Worm (Caenorhabditis elegans) whole organism, L2 larva: ENCODE measurements around the gene dohh-1.

Experiments used
- F13H6.1 ChIP-seq: sonication (generic microtip); optimal IDR thresholded peaks from 2 replicates; lab custom pipeline; 2016; ENCODE audit warnings: missing genetic modification characterization, missing compliant biosample characterization
- R02D3.7 ChIP-seq: fragments of 150-350 bp; optimal IDR thresholded peaks from 2 replicates; lab custom pipeline; 2014; ENCODE audit warnings: missing biosample characterization, missing genetic modification characterization
- ZK546.5 ChIP-seq: sonication (generic microtip); optimal IDR thresholded peaks from 2 replicates; lab custom pipeline; 2017; ENCODE audit warnings: missing biosample characterization, missing genetic modification characterization
- aly-2 ChIP-seq: fragments of 150-350 bp; optimal IDR thresholded peaks from 2 replicates; lab custom pipeline; 2014; ENCODE audit warnings: missing biosample characterization, missing genetic modification characterization
- ceh-16 ChIP-seq: fragments of 150-350 bp; optimal IDR thresholded peaks from 2 replicates; lab custom pipeline; 2014; ENCODE audit warnings: missing biosample characterization, missing genetic modification characterization
- ceh-82 ChIP-seq: fragments of 150-350 bp; optimal IDR thresholded peaks from 2 replicates; lab custom pipeline; 2014; ENCODE audit warnings: missing biosample characterization, missing genetic modification characterization
- crh-2 ChIP-seq: sonication (generic microtip); optimal IDR thresholded peaks from 2 replicates; lab custom pipeline; 2017; ENCODE audit warnings: missing biosample characterization, missing genetic modification characterization
- egl-27 ChIP-seq: sonication (generic microtip); optimal IDR thresholded peaks from 3 replicates; lab custom pipeline; 2017; ENCODE audit warnings: missing biosample characterization, missing genetic modification reagents, missing genetic modification characterization
- elt-1 ChIP-seq: fragments of 150-350 bp; optimal IDR thresholded peaks from 2 replicates; lab custom pipeline; 2014; ENCODE audit warnings: missing biosample characterization, missing genetic modification characterization
- elt-3 ChIP-seq: sonication (generic microtip); optimal IDR thresholded peaks from 2 replicates; lab custom pipeline; 2017; ENCODE audit warnings: missing biosample characterization, missing genetic modification characterization
- fos-1 ChIP-seq: fragments of 150-350 bp; optimal IDR thresholded peaks from 2 replicates; lab custom pipeline; 2014; ENCODE audit warnings: missing biosample characterization, missing genetic modification characterization
- gmeb-1 ChIP-seq: fragments of 150-350 bp; optimal IDR thresholded peaks from 2 replicates; lab custom pipeline; 2014; ENCODE audit warnings: missing biosample characterization, missing genetic modification characterization
- lin-13 ChIP-seq: fragments of 150-350 bp; optimal IDR thresholded peaks from 2 replicates; lab custom pipeline; 2014; ENCODE audit warnings: missing biosample characterization, missing genetic modification reagents, missing genetic modification characterization
- lsy-2 ChIP-seq, 2 experiments: fragments of 150-350 bp in 1 of 2; sonication (generic microtip) in 1 of 2; optimal IDR thresholded peaks; 2 replicates each; lab custom pipeline; 2014 to 2017; ENCODE audit warnings: missing biosample characterization in 2 of 2, missing genetic modification characterization in 2 of 2
- mab-5 ChIP-seq: fragments of 150-350 bp; optimal IDR thresholded peaks from 2 replicates; lab custom pipeline; 2014; ENCODE audit warnings: missing biosample characterization, missing genetic modification characterization
- mbf-1 ChIP-seq: sonication (generic microtip); optimal IDR thresholded peaks from 2 replicates; lab custom pipeline; 2017; ENCODE audit warnings: missing biosample characterization, missing genetic modification characterization
- mdl-1 ChIP-seq, 2 experiments: fragments of 150-350 bp in 1 of 2; sonication (generic microtip) in 1 of 2; optimal IDR thresholded peaks; 2 replicates each; lab custom pipeline; 2017; ENCODE audit warnings: missing biosample characterization in 2 of 2, missing genetic modification characterization in 2 of 2
- nhr-10 ChIP-seq: sonication (generic microtip); optimal IDR thresholded peaks from 2 replicates; lab custom pipeline; 2017; ENCODE audit warnings: missing biosample characterization, missing genetic modification characterization
- nhr-11 ChIP-seq: fragments of 150-350 bp; optimal IDR thresholded peaks from 2 replicates; lab custom pipeline; 2014; ENCODE audit warnings: missing biosample characterization, missing genetic modification characterization
- nhr-129 ChIP-seq: fragments of 150-350 bp; optimal IDR thresholded peaks from 2 replicates; lab custom pipeline; 2014; ENCODE audit warnings: missing biosample characterization, missing genetic modification characterization
- nhr-21 ChIP-seq: fragments of 150-350 bp; optimal IDR thresholded peaks from 2 replicates; lab custom pipeline; 2014; ENCODE audit warnings: missing biosample characterization, missing genetic modification characterization
- nhr-23 ChIP-seq: fragments of 150-350 bp; optimal IDR thresholded peaks from 2 replicates; lab custom pipeline; 2014; ENCODE audit warnings: missing biosample characterization, missing genetic modification reagents, missing genetic modification characterization
- nhr-237 ChIP-seq: fragments of 150-350 bp; optimal IDR thresholded peaks from 2 replicates; lab custom pipeline; 2014; ENCODE audit warnings: missing biosample characterization, missing genetic modification characterization
- nhr-77 ChIP-seq: fragments of 150-350 bp; optimal IDR thresholded peaks from 2 replicates; lab custom pipeline; 2014; ENCODE audit warnings: missing biosample characterization, missing genetic modification characterization
- peb-1 ChIP-seq: fragments of 150-350 bp; optimal IDR thresholded peaks from 2 replicates; lab custom pipeline; 2014; ENCODE audit warnings: missing biosample characterization, missing genetic modification characterization
- sem-4 ChIP-seq: fragments of 150-350 bp; optimal IDR thresholded peaks from 2 replicates; lab custom pipeline; 2014; ENCODE audit warnings: missing biosample characterization, missing genetic modification reagents, missing genetic modification characterization
- skn-1 ChIP-seq: sonication (generic microtip); optimal IDR thresholded peaks from 2 replicates; lab custom pipeline; 2017; ENCODE audit warnings: missing biosample characterization, missing genetic modification characterization
- sma-3 ChIP-seq: sonication (generic microtip); optimal IDR thresholded peaks from 2 replicates; lab custom pipeline; 2016; ENCODE audit warnings: missing genetic modification reagents, missing genetic modification characterization, missing compliant biosample characterization
- snpc-4 ChIP-seq: fragments of 150-350 bp; optimal IDR thresholded peaks from 2 replicates; lab custom pipeline; 2014; ENCODE audit warnings: missing biosample characterization, missing genetic modification characterization
- unc-39 ChIP-seq: fragments of 150-350 bp; optimal IDR thresholded peaks from 2 replicates; lab custom pipeline; 2014; ENCODE audit warnings: missing biosample characterization, missing genetic modification characterization
- unc-55 ChIP-seq: fragments of 150-350 bp; sonication (generic microtip); optimal IDR thresholded peaks from 3 replicates; lab custom pipeline; 2014; ENCODE audit warnings: missing biosample characterization, missing genetic modification reagents, missing genetic modification characterization
- unc-62 ChIP-seq: fragments of 150-350 bp; optimal IDR thresholded peaks from 2 replicates; lab custom pipeline; 2014; ENCODE audit warnings: missing biosample characterization, missing genetic modification reagents, missing genetic modification characterization
- zag-1 ChIP-seq: fragments of 150-350 bp; optimal IDR thresholded peaks from 2 replicates; lab custom pipeline; 2014; ENCODE audit warnings: missing biosample characterization, missing genetic modification characterization
- ztf-11 ChIP-seq: sonication (generic microtip); optimal IDR thresholded peaks from 2 replicates; lab custom pipeline; 2017; ENCODE audit warnings: missing biosample characterization, missing genetic modification characterization

The dohh-1 gene

DNA sequence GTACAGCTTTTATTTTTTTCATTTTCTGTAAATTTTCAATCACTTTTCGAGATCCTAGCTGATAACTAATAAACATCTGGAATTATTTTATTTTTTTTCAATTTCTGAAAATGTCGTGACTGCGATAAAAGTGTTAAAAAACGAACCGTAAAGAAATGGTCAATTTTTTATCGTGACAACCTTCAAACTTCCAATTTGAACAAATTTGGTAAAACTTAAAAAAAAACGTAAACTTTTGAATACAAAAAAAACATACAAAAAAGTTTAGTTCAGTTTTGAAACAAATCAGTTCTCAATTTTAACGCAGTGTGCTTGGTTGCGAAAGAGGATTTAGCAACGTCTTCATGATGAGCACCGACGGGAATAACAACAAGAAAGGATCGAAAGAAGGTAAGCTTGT, 7.8 kb upstream of the dohh-1 start, which contains the start of gene C06A1.3:
TSS of gene C06A1.3 (plus strand) at position 301 of the 400 bp plus-strand sequence.
- TF ChIP-seq nhr-11 (tag; lab: Kevin White, UChicago) (no peak), R02D3.7 (tag; lab: Kevin White, UChicago) (no peak), unc-39 (no peak), mbf-1 (tag; lab: Kevin White, UChicago) (no peak), nhr-77 (tag; lab: Kevin White, UChicago) (no peak), mdl-1 (tag; optimal IDR thresholded peaks at IDR 0.05; lab: Kevin White, UChicago) (no peak), nhr-129 (tag; lab: Kevin White, UChicago) (no peak), zag-1 (tag; lab: Kevin White, UChicago) (no peak), lin-13 (GFP tag; lab: Kevin White, UChicago) (no peak), unc-55 (GFP tag; lab: Kevin White, UChicago) (no peak), gmeb-1 (tag; lab: Kevin White, UChicago) (no peak), nhr-21 (no peak), ztf-11 (tag; lab: Kevin White, UChicago) (no peak), nhr-10 (tag; lab: Kevin White, UChicago) (no peak), sma-3 (GFP tag; lab: Kevin White, UChicago) (no peak), elt-3 (no peak), skn-1 (tag; lab: Kevin White, UChicago) (no peak), snpc-4 (tag; lab: Kevin White, UChicago) (no peak), peb-1 (tag; lab: Kevin White, UChicago) (no peak)

DNA sequence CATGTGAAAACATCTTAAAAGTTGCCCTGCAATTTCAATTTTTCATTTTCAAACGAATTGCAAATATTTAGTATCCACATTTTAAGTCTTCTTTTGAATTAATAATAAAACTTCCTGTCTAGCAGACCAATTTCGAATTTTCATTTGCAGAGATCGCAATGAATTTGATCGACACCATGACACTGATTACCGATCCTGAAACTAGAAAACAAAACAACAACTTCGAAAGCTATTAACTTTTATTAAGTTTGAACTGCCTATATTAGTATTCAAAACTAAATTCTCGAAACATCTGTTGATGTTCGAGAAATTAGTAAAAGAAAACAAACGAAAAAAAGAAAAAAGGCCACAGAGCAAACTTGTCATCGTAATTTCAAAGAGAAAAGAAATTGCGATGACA, 5.6 kb upstream of the dohh-1 start:
- no peak for TF ChIP-seq aly-2 (tag; lab: Kevin White, UChicago)
- no peak for TF ChIP-seq sma-3 (GFP tag; lab: Kevin White, UChicago)
- TF ChIP-seq nhr-77 (tag; lab: Kevin White, UChicago), result no peak

DNA sequence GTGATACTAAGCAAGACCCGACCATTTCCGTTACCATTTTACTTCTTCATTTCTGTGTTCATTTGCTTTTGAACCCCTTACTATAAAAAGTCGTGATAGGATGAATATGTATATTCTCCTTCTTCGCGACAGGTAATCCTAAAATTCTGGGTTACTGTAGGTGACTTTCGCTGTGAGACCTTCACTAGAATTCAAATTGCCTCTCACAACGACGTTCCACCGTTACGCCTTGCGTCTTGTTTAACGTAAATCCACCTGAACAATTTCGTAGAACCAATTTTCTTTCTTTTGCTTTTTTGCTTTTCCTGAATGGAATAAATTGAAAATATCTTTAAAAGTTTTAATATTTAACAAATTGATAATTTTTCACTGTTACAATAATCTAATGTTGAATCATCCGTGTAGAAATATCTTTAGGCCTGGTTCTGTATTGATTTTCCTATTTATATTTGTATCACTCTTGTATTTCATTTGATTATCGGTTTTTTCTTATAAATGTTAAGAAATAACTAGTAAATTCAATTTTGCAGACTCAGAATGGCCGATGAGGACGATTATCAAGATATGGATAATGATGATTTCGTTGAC, 818 bp upstream of the dohh-1 start, which contains the start of gene rpb-6:
TSS of gene rpb-6 (plus strand) at position 538 of the 588 bp plus-strand sequence.
- TF ChIP-seq mbf-1 (tag; lab: Kevin White, UChicago) (no peak), unc-55 (GFP tag; lab: Kevin White, UChicago) (peak; percentile 56), gmeb-1 (tag; lab: Kevin White, UChicago) (peak; percentile 78), lsy-2 (tag; optimal IDR thresholded peaks at IDR 0.05; lab: Kevin White, UChicago) (peak in 1 of 2 experiments; percentile 59), zag-1 (tag; lab: Kevin White, UChicago) (no peak), unc-62 (no peak), elt-3 (no peak)
- TF ChIP-seq, all 48 proteins: peak for 3

DNA sequence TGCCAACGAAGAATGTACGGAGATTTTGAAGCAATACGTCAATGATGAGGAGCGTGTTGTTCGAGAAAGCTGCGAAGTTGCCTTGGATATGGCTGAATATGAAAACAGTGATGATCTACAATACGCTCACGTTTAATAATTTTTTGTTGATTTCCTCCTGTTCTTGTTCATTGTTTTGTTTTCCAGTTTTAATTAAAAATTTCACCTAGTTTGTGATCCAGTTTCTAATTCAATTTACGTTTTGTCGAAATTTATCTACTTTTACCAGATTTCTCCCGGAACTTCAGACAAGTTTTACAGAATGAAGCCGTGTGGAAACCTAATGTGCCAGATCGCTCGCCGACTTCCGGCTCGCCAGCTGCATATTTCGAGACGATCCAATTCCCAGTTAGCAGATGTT, 1.1 kb downstream of the dohh-1 start, which contains the start of gene dap-3:
TSS of gene dap-3 (plus strand) at position 301 of the 400 bp plus-strand sequence.
- TF ChIP-seq mbf-1 (tag; lab: Kevin White, UChicago) (no peak), mdl-1 (tag; optimal IDR thresholded peaks at IDR 0.05; lab: Kevin White, UChicago) (no peak)

DNA sequence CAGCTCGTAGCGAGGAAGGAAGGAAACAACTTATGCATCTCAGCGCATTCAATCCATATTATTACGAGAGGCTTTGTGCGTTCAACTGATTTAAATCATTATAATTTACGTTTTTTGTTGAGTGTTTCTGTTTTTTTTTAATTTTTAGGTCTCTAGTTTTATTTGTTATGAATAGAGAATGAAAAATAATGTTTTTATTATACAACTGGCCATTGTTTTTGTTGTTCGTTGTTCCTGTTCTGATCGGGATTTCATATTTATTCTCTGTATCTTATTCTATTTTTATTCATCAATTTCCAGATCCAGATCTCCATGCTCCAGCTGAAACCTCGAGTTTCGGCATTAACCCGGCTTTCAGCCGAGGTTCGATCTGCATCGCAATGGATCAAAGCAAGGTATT, 2.6 kb downstream of the dohh-1 start, which contains the start of gene mrps-22:
TSS of gene mrps-22 (plus strand) at position 301 of the 400 bp plus-strand sequence.
- no peak for TF ChIP-seq elt-1 (tag; lab: Kevin White, UChicago)
- TF ChIP-seq sem-4 (tag; lab: Kevin White, UChicago), result no peak
- no peak for TF ChIP-seq mdl-1 (tag; optimal IDR thresholded peaks at IDR 0.05; lab: Kevin White, UChicago)
- no peak for TF ChIP-seq ZK546.5 (tag; lab: Kevin White, UChicago)
- TF ChIP-seq nhr-23, result no peak
- TF ChIP-seq nhr-129 (tag; lab: Kevin White, UChicago), result no peak
- no peak for TF ChIP-seq egl-27 (tag; lab: Kevin White, UChicago)
- no peak for TF ChIP-seq ceh-16 (tag; lab: Kevin White, UChicago)
- TF ChIP-seq mbf-1 (tag; lab: Kevin White, UChicago), result no peak
- TF ChIP-seq nhr-237 (tag; lab: Kevin White, UChicago), result no peak
- no peak for TF ChIP-seq crh-2 (tag; lab: Kevin White, UChicago)
- TF ChIP-seq mab-5, result no peak

DNA sequence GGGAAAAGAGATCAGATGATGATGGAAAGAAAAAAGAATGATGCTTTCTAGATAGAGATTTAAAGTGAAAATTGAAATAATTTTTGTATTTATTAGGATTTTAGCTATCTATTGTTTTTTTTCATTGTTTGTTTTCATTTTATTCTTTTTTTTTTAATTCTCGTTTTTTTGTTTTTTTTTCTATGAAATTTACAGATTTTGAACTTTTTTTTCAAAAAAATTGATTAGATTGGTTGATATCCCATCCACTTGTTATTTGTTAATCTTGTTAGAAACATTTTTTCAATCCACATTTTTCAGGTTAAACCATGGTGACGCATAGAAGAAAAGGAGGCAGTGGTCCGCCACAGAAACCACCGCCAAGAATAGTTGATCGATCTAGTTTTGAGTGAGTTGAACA, 4.3 kb downstream of the dohh-1 start, which contains the start of gene algn-9:
TSS of gene algn-9 (plus strand) at position 301 of the 400 bp plus-strand sequence.
- TF ChIP-seq lin-13 (GFP tag; lab: Kevin White, UChicago) (no peak), mbf-1 (tag; lab: Kevin White, UChicago) (no peak), fos-1 (no peak), elt-1 (tag; lab: Kevin White, UChicago) (no peak), lsy-2 (tag; optimal IDR thresholded peaks at IDR 0.05; lab: Kevin White, UChicago) (no peak), unc-39 (no peak), ceh-82 (tag; lab: Kevin White, UChicago) (no peak), R02D3.7 (tag; lab: Kevin White, UChicago) (no peak), F13H6.1 (tag; lab: Kevin White, UChicago) (no peak)
